Worm (Caenorhabditis elegans): ENCODE measurements around the gene rabr-4.

DNA sequence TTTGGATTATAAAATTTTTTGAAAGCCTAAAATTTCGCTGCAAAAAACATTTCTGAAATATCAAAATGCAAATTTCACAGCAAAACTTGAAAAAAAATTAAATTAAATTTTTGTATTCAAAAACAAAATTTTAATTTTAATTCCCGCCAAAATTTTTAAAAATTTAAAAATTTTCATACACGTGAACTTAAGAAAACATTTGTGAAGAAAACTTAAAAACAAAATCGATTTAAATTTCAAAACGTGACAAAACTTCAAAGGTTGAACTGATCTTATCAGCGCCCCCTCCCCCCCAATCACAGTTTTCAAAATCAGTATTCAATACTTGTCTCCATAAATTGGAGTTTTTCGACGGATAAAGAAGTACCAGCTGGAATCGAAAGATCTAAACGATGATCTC is 42.5 kb downstream of the rabr-4 start, which contains the start of gene F21H7.5:
- TF ChIP-seq nhr-77 (tag; optimal IDR thresholded peaks at IDR 0.05) (no peak), elt-1 (tag; optimal IDR thresholded peaks at IDR 0.05) (no peak), unc-62 (GFP tag; optimal IDR thresholded peaks at IDR 0.05) (no peak), nhr-12 (tag; optimal IDR thresholded peaks at IDR 0.05) (no peak), ztf-4 (tag; optimal IDR thresholded peaks at IDR 0.05) (no peak), ama-1 (optimal IDR thresholded peaks at IDR 0.05) (no peak), unc-39 (tag; optimal IDR thresholded peaks at IDR 0.05) (no peak), fos-1 (tag; optimal IDR thresholded peaks at IDR 0.05) (no peak), zag-1 (tag; optimal IDR thresholded peaks at IDR 0.05) (no peak)

Data from whole organism, L2 larva.